Fruit fly (Drosophila melanogaster) whole organism, prepupa: ENCODE data around the gene Socs36E.

Experiments used
- CG10669 ChIP-seq: fragments of 200-800 bp; sonication (Bioruptor generic); optimal IDR thresholded peaks from 3 replicates; lab custom pipeline; 2018; ENCODE audit warnings: missing biosample characterization, mild to moderate bottlenecking, missing genetic modification characterization, moderate library complexity
- CG11294 ChIP-seq: fragments of 200-800 bp; sonication (Bioruptor generic); IDR thresholded peaks from 2 replicates; pipeline ENCODE4 v1.3.6; 2022; ENCODE audit warnings: missing biosample characterization, missing genetic modification characterization
- CG11902 ChIP-seq: fragments of 200-800 bp; sonication (Bioruptor generic); optimal IDR thresholded peaks from 3 replicates; lab custom pipeline; 2016; ENCODE audit warnings: missing biosample characterization, missing genetic modification characterization
- CG15336 ChIP-seq: fragments of 200-800 bp; sonication (Bioruptor generic); IDR thresholded peaks from 2 replicates; pipeline ENCODE4 v1.3.6; 2022; ENCODE audit warnings: missing biosample characterization, missing genetic modification characterization
- CG1621 ChIP-seq: fragments of 200-800 bp; sonication (Bioruptor generic); optimal IDR thresholded peaks from 3 replicates; lab custom pipeline; 2018; ENCODE audit warnings: missing biosample characterization, mild to moderate bottlenecking, missing genetic modification characterization
- CG16779 ChIP-seq: fragments of 200-800 bp; sonication (Bioruptor generic); optimal IDR thresholded peaks from 3 replicates; lab custom pipeline; 2017; ENCODE audit warnings: missing biosample characterization, mild to moderate bottlenecking, missing genetic modification characterization
- CG32006 ChIP-seq: fragments of 200-800 bp; sonication (Bioruptor generic); optimal IDR thresholded peaks from 3 replicates; lab custom pipeline; 2017; ENCODE audit warnings: missing biosample characterization, mild to moderate bottlenecking, missing genetic modification characterization
- CG3919 ChIP-seq: fragments of 200-800 bp; sonication (Bioruptor generic); optimal IDR thresholded peaks from 3 replicates; lab custom pipeline; 2016; ENCODE audit warnings: missing biosample characterization, missing genetic modification characterization
- CG4318 ChIP-seq: fragments of 200-800 bp; sonication (Bioruptor generic); optimal IDR thresholded peaks from 3 replicates; lab custom pipeline; 2017; ENCODE audit warnings: missing biosample characterization, mild to moderate bottlenecking, missing genetic modification characterization
- CG6276 ChIP-seq: fragments of 200-800 bp; sonication (Bioruptor generic); optimal IDR thresholded peaks from 2 replicates; lab custom pipeline; 2017; ENCODE audit warnings: missing biosample characterization, mild to moderate bottlenecking, missing genetic modification characterization
- CG6808 ChIP-seq: fragments of 200-800 bp; sonication (Bioruptor generic); optimal IDR thresholded peaks from 3 replicates; lab custom pipeline; 2017; ENCODE audit warnings: missing biosample characterization, missing genetic modification characterization, mild to moderate bottlenecking, moderate library complexity, missing genetic modification reagents
- CG6854 ChIP-seq: fragments of 200-800 bp; sonication (Bioruptor generic); optimal IDR thresholded peaks from 2 replicates; lab custom pipeline; 2017; ENCODE audit warnings: missing biosample characterization, mild to moderate bottlenecking, missing genetic modification characterization
- CG8119 ChIP-seq: fragments of 200-800 bp; sonication (Bioruptor generic); IDR thresholded peaks from 3 replicates; pipeline ENCODE4 v1.3.6; 2022; ENCODE audit warnings: missing biosample characterization, missing genetic modification characterization
- CG8319 ChIP-seq: fragments of 200-800 bp; sonication (Bioruptor generic); optimal IDR thresholded peaks from 3 replicates; lab custom pipeline; 2016; ENCODE audit warnings: missing biosample characterization, missing genetic modification characterization
- CG8632 ChIP-seq: fragments of 200-800 bp; sonication (Bioruptor generic); optimal IDR thresholded peaks from 3 replicates; lab custom pipeline; 2016; ENCODE audit warnings: missing biosample characterization, missing genetic modification characterization
- Eip75B ChIP-seq: fragments of 200-800 bp; sonication (Bioruptor generic); optimal IDR thresholded peaks from 3 replicates; lab custom pipeline; 2016; ENCODE audit warnings: missing biosample characterization, missing genetic modification characterization
- Eip78C ChIP-seq: fragments of 200-800 bp; sonication (Bioruptor generic); peaks from one replicate; lab custom pipeline; 2016; ENCODE audit warnings: missing biosample characterization, missing genetic modification characterization
- Eip93F ChIP-seq: fragments of 200-800 bp; sonication (Bioruptor generic); optimal IDR thresholded peaks from 2 replicates; lab custom pipeline; 2016; ENCODE audit warnings: missing biosample characterization, mild to moderate bottlenecking, missing genetic modification characterization
- Ets21C ChIP-seq: fragments of 200-800 bp; sonication (Bioruptor generic); optimal IDR thresholded peaks from 3 replicates; lab custom pipeline; 2016; ENCODE audit warnings: missing biosample characterization, missing genetic modification characterization
- Gug ChIP-seq: fragments of 200-800 bp; sonication (Bioruptor generic); IDR thresholded peaks from 2 replicates; pipeline ENCODE4 v1.3.6; 2022; ENCODE audit warnings: missing biosample characterization, missing genetic modification characterization
- Hr39 ChIP-seq: fragments of 200-800 bp; sonication (Bioruptor generic); optimal IDR thresholded peaks from 2 replicates; lab custom pipeline; 2016; ENCODE audit warnings: missing biosample characterization, missing genetic modification characterization
- Hr4 ChIP-seq: fragments of 200-800 bp; sonication (Bioruptor generic); optimal IDR thresholded peaks from 3 replicates; lab custom pipeline; 2016; ENCODE audit warnings: missing biosample characterization, missing genetic modification characterization
- Met ChIP-seq: fragments of 200-800 bp; sonication (Bioruptor generic); optimal IDR thresholded peaks from 3 replicates; lab custom pipeline; 2016; ENCODE audit warnings: missing biosample characterization, missing genetic modification characterization
- OdsH ChIP-seq: fragments of 200-800 bp; sonication (Bioruptor generic); optimal IDR thresholded peaks from 3 replicates; lab custom pipeline; 2016; ENCODE audit warnings: missing biosample characterization, missing genetic modification characterization
- Smox ChIP-seq: fragments of 200-800 bp; sonication (Bioruptor generic); optimal IDR thresholded peaks from 3 replicates; lab custom pipeline; 2016; ENCODE audit warnings: missing biosample characterization, missing genetic modification characterization
- Sox14 ChIP-seq: fragments of 200-800 bp; sonication (Bioruptor generic); optimal IDR thresholded peaks from 3 replicates; lab custom pipeline; 2016; ENCODE audit warnings: missing biosample characterization, missing genetic modification characterization
- Sox15 ChIP-seq: fragments of 200-800 bp; sonication (Bioruptor generic); optimal IDR thresholded peaks from 3 replicates; lab custom pipeline; 2016; ENCODE audit warnings: missing biosample characterization, missing genetic modification characterization
- acj6 ChIP-seq: fragments of 200-800 bp; sonication (Bioruptor generic); optimal IDR thresholded peaks from 3 replicates; lab custom pipeline; 2016; ENCODE audit warnings: missing biosample characterization, missing genetic modification characterization
- dac ChIP-seq: fragments of 200-800 bp; sonication (Bioruptor generic); optimal IDR thresholded peaks from 2 replicates; lab custom pipeline; 2017; ENCODE audit warnings: missing biosample characterization, mild to moderate bottlenecking, missing genetic modification characterization
- dsx ChIP-seq: fragments of 200-800 bp; optimal IDR thresholded peaks from 3 replicates; lab custom pipeline; 2019; ENCODE audit warnings: missing biosample characterization, mild to moderate bottlenecking, missing genetic modification characterization, moderate library complexity; ENCODE audit not compliant: poor library complexity, severe bottlenecking
- eg ChIP-seq: fragments of 200-800 bp; sonication (Bioruptor generic); IDR thresholded peaks from 3 replicates; pipeline ENCODE4 v1.3.6; 2022; ENCODE audit warnings: missing biosample characterization, missing genetic modification characterization
- esn ChIP-seq: fragments of 200-800 bp; sonication (Bioruptor generic); optimal IDR thresholded peaks from 2 replicates; lab custom pipeline; 2016; ENCODE audit warnings: missing biosample characterization, mild to moderate bottlenecking, missing genetic modification characterization, moderate library complexity
- fd59A ChIP-seq: fragments of 200-800 bp; sonication (Bioruptor generic); optimal IDR thresholded peaks from 2 replicates; lab custom pipeline; 2017; ENCODE audit warnings: missing biosample characterization, mild to moderate bottlenecking, missing genetic modification characterization, missing genetic modification reagents
- fkh ChIP-seq: fragments of 200-800 bp; sonication (Bioruptor generic); optimal IDR thresholded peaks from 3 replicates; lab custom pipeline; 2017; ENCODE audit warnings: missing biosample characterization, mild to moderate bottlenecking, missing genetic modification characterization, moderate library complexity
- net ChIP-seq: fragments of 200-800 bp; sonication (Bioruptor generic); optimal IDR thresholded peaks from 3 replicates; lab custom pipeline; 2016; ENCODE audit warnings: missing biosample characterization, missing genetic modification characterization
- pdm3 ChIP-seq: fragments of 200-800 bp; sonication (Bioruptor generic); optimal IDR thresholded peaks from 3 replicates; lab custom pipeline; 2016; ENCODE audit warnings: missing biosample characterization, missing genetic modification characterization
- salr ChIP-seq, 2 experiments: fragments of 200-800 bp; sonication (Bioruptor generic); optimal IDR thresholded peaks; 3 replicates each; lab custom pipeline; 2016 to 2018; ENCODE audit warnings: missing biosample characterization in 2 of 2, missing genetic modification characterization in 2 of 2, mild to moderate bottlenecking in 1 of 2
- spab ChIP-seq: fragments of 200-800 bp; sonication (Bioruptor generic); optimal IDR thresholded peaks from 2 replicates; lab custom pipeline; 2017; ENCODE audit warnings: missing biosample characterization, mild to moderate bottlenecking, missing genetic modification characterization, missing genetic modification reagents
- svp ChIP-seq: fragments of 200-800 bp; sonication (Bioruptor generic); peaks from one replicate; lab custom pipeline; 2016; ENCODE audit warnings: missing biosample characterization, missing genetic modification characterization
- topi ChIP-seq: fragments of 200-800 bp; sonication (Bioruptor generic); optimal IDR thresholded peaks from 3 replicates; lab custom pipeline; 2016; ENCODE audit warnings: missing biosample characterization, missing genetic modification characterization
- vri ChIP-seq: fragments of 200-800 bp; sonication (Bioruptor generic); optimal IDR thresholded peaks from 3 replicates; lab custom pipeline; 2016; ENCODE audit warnings: missing biosample characterization, mild to moderate bottlenecking, missing genetic modification characterization

Socs36E gene

dm6 chr2L:18150393-18151133, 1.7 kb downstream of the Socs36E start (continued):
- peak; percentile 5 for TF ChIP-seq acj6
- TF ChIP-seq dsx (GFP tag; lab: Kevin White, UChicago): peak; percentile 62
- peak; percentile 5 for TF ChIP-seq vri (GFP tag; lab: Kevin White, UChicago)
- peak; percentile 26 for TF ChIP-seq esn
- TF ChIP-seq svp (GFP tag; lab: Kevin White, UChicago): peak; percentile 78
- TF ChIP-seq CG4318 (GFP tag; lab: Kevin White, UChicago): no peak
- TF ChIP-seq CG11902 (GFP tag; lab: Kevin White, UChicago): peak; percentile 9
- peak; percentile 36 for TF ChIP-seq Hr39
- TF ChIP-seq Sox14 (GFP tag; lab: Kevin White, UChicago): peak; percentile 47
- TF ChIP-seq CG32006: no peak
- peak; percentile 28 for TF ChIP-seq Ets21C (GFP tag; lab: Kevin White, UChicago)
- TF ChIP-seq eg (GFP tag; lab: Robert Waterston, UW): peak; percentile 70
- TF ChIP-seq Eip93F: peak; percentile 15
- TF ChIP-seq Eip75B: peak; percentile 54
- peak; percentile 64 for TF ChIP-seq CG3919
- TF ChIP-seq spab (GFP tag; lab: Kevin White, UChicago): peak; percentile 5
- TF ChIP-seq pdm3 (GFP tag; lab: Kevin White, UChicago): peak; percentile 22
- peak; percentile 37 for TF ChIP-seq dac
- TF ChIP-seq topi (GFP tag; lab: Kevin White, UChicago): peak; percentile 38
- peak; percentile 18 for TF ChIP-seq fd59A (GFP tag; lab: Kevin White, UChicago)
- peak; percentile 43 for TF ChIP-seq Hr4
- peak; percentile 47 for TF ChIP-seq OdsH (GFP tag; lab: Kevin White, UChicago)
- peak; percentile 86 for TF ChIP-seq Eip78C
- no peak for TF ChIP-seq fkh (GFP tag; lab: Kevin White, UChicago)
- 0 out of 2 replicates have a peak, but pooled peaks have one; percentile 6 for TF ChIP-seq CG11294
- TF ChIP-seq salr (GFP tag; optimal IDR thresholded peaks at IDR 0.05; lab: Kevin White, UChicago): peak in 1 of 2 experiments; percentile 34
- TF ChIP-seq CG8319 (GFP tag; lab: Kevin White, UChicago): no peak
- peak; percentile 51 for TF ChIP-seq CG15336 (GFP tag; lab: Robert Waterston, UW)
- TF ChIP-seq, all 60 proteins: peak for 42

- TF ChIP-seq spab (GFP tag; lab: Kevin White, UChicago): no peak
- no peak for TF ChIP-seq CG10669 (GFP tag; lab: Kevin White, UChicago)
- no peak for TF ChIP-seq CG15336 (GFP tag; lab: Robert Waterston, UW)
- no peak for TF ChIP-seq CG8119 (GFP tag; lab: Robert Waterston, UW)
- no peak for TF ChIP-seq Smox (GFP tag; lab: Kevin White, UChicago)
Observed at dm6 chr2L:18149903-18150302, 2.3 kb downstream of the Socs36E start.

- TF ChIP-seq vri (GFP tag; lab: Kevin White, UChicago) (peak; percentile 91), spab (GFP tag; lab: Kevin White, UChicago) (peak; percentile 12), Eip93F (peak; percentile 45), CG6808 (GFP tag; lab: Kevin White, UChicago) (peak; percentile 30), acj6 (peak; percentile 34), Eip78C (peak; percentile 33), dac (no peak), esn (peak; percentile 12), fkh (GFP tag; lab: Kevin White, UChicago) (peak; percentile 97), CG6276 (GFP tag; lab: Kevin White, UChicago) (peak; percentile 4), CG10669 (GFP tag; lab: Kevin White, UChicago) (peak; percentile 34), Gug (GFP tag; lab: Robert Waterston, UW) (no peak), CG11294 (no peak), svp (GFP tag; lab: Kevin White, UChicago) (peak; percentile 48), Sox15 (GFP tag; lab: Kevin White, UChicago) (no peak), CG1621 (tag; lab: Kevin White, UChicago) (no peak), net (GFP tag; lab: Kevin White, UChicago) (no peak), CG6854 (GFP tag; lab: Kevin White, UChicago) (peak; percentile 17), Met (GFP tag; lab: Kevin White, UChicago) (peak; percentile 5), fd59A (GFP tag; lab: Kevin White, UChicago) (no peak), CG8632 (no peak), CG16779 (tag; lab: Kevin White, UChicago) (peak; percentile 54)
- TF ChIP-seq, all 60 proteins: peak for 14
Observed at dm6 chr2L:18148552-18149219, 3.5 kb downstream of the Socs36E start.
